Fruit fly (Drosophila melanogaster) Kc167 (cell line): Measurements from ENCODE around the gene CG1503.

Experiments used
- Myc ChIP-seq: fragments of >200 bp; optimal IDR thresholded peaks from 2 replicates; lab custom pipeline; 2017; ENCODE audit warnings: missing external identifiers
- h ChIP-seq: fragments of >200 bp; optimal IDR thresholded peaks from 3 replicates; lab custom pipeline; 2018; ENCODE audit warnings: missing external identifiers
- psq ChIP-seq: fragments of >200 bp; optimal IDR thresholded peaks from 2 replicates; lab custom pipeline; 2017; ENCODE audit warnings: missing external identifiers
- ttk ChIP-seq: sonication (Bioruptor generic); optimal IDR thresholded peaks from 2 replicates; lab custom pipeline; 2017; ENCODE audit warnings: missing external identifiers

- TF ChIP-seq h (lab: Kevin White, UChicago) (no peak), psq (lab: Kevin White, UChicago) (no peak), Myc (lab: Kevin White, UChicago) (no peak), ttk (lab: Kevin White, UChicago) (no peak)
Measured at dm6 chrX:21067908-21068307, 38.3 kb downstream of the CG1503 start.
